Worm (Caenorhabditis elegans) whole organism, midembryonic: Measurements from ENCODE around the gene Y55F3BL.4.

ENCODE experiments used
- klf-2 ChIP-seq: fragments of 200-800 bp; sonication (Bioruptor generic); conservative IDR thresholded peaks from 2 replicates; pipeline ENCODE4 v1.3.6; 2022; ENCODE audit warnings: missing genetic modification reagents, missing genetic modification characterization, missing compliant biosample characterization
- ztf-29 ChIP-seq: fragments of 200-800 bp; sonication (Bioruptor generic); IDR thresholded peaks from 2 replicates; pipeline ENCODE4 v1.3.6; 2022; ENCODE audit warnings: missing genetic modification reagents, missing genetic modification characterization, missing compliant biosample characterization

- TF ChIP-seq klf-2 (no peak), ztf-29 (no peak)
Observed at ce11 chrIV:787755-788154, 17.1 kb upstream of the Y55F3BL.4 start, which contains the start of gene F56B3.6.
